Worm (Caenorhabditis elegans) whole organism, L4 larva: ENCODE measurements around the gene scl-20.

Source experiments
- T20F7.1 ChIP-seq: fragments of 200-800 bp; sonication (Bioruptor generic); optimal IDR thresholded peaks from 2 replicates; lab custom pipeline; 2018; ENCODE audit warnings: mild to moderate bottlenecking, missing genetic modification characterization, missing compliant biosample characterization
- ZK337.2 ChIP-seq: fragments of 200-800 bp; sonication (Bioruptor generic); IDR thresholded peaks from 2 replicates; pipeline ENCODE4 v1.3.6; 2022; ENCODE audit warnings: missing genetic modification reagents, missing genetic modification characterization, missing compliant biosample characterization
- aly-2 ChIP-seq: sonication (generic microtip); optimal IDR thresholded peaks from 2 replicates; lab custom pipeline; 2018; ENCODE audit warnings: missing biosample characterization, missing genetic modification characterization
- ceh-20 ChIP-seq: fragments of 200-800 bp; sonication (Bioruptor generic); IDR thresholded peaks from 2 replicates; pipeline ENCODE4 v1.3.6; 2022; ENCODE audit warnings: missing genetic modification reagents, missing genetic modification characterization, missing compliant biosample characterization
- ceh-44 ChIP-seq: fragments of 200-800 bp; sonication (Bioruptor generic); IDR thresholded peaks from 2 replicates; pipeline ENCODE4 v1.3.6; 2022; ENCODE audit warnings: missing genetic modification reagents, missing genetic modification characterization, missing compliant biosample characterization
- daf-16 ChIP-seq, 3 experiments: sonication (generic microtip); optimal IDR thresholded peaks; 2 replicates each; lab custom pipeline; 2016 to 2017; ENCODE audit warnings: missing genetic modification characterization in 3 of 3, missing genetic modification reagents in 3 of 3, mild to moderate bottlenecking in 2 of 3, missing compliant biosample characterization in 2 of 3, missing biosample characterization in 1 of 3, moderate library complexity in 1 of 3
- dmd-6 ChIP-seq: fragments of 200-800 bp; sonication (Bioruptor generic); IDR thresholded peaks from 2 replicates; pipeline ENCODE4 v1.3.6; 2022; ENCODE audit warnings: missing genetic modification reagents, missing genetic modification characterization, missing compliant biosample characterization
- dmd-9 ChIP-seq: fragments of 200-800 bp; sonication (Bioruptor generic); IDR thresholded peaks from 2 replicates; pipeline ENCODE4 v1.3.6; 2022; ENCODE audit warnings: missing genetic modification reagents, missing genetic modification characterization, missing compliant biosample characterization
- duxl-1 ChIP-seq: sonication (generic microtip); optimal IDR thresholded peaks from 2 replicates; lab custom pipeline; 2016; ENCODE audit warnings: mild to moderate bottlenecking, missing genetic modification characterization, moderate library complexity, missing compliant biosample characterization; ENCODE audit not compliant: poor library complexity
- dve-1 ChIP-seq: sonication (generic microtip); optimal IDR thresholded peaks from 2 replicates; lab custom pipeline; 2017; ENCODE audit warnings: antibody characterized with exemption, mild to moderate bottlenecking, missing genetic modification characterization, missing compliant biosample characterization; ENCODE audit not compliant: insufficient read depth
- egl-43 ChIP-seq: fragments of 200-800 bp; sonication (Bioruptor generic); IDR thresholded peaks from 2 replicates; pipeline ENCODE4 v1.3.6; 2022; ENCODE audit warnings: missing genetic modification reagents, missing genetic modification characterization, missing compliant biosample characterization
- fkh-10 ChIP-seq: fragments of 150-350 bp; optimal IDR thresholded peaks from 2 replicates; lab custom pipeline; 2014; ENCODE audit warnings: missing biosample characterization, missing genetic modification reagents, missing genetic modification characterization
- hif-1 ChIP-seq, 2 experiments: sonication (generic microtip); optimal IDR thresholded peaks; 2 replicates each; lab custom pipeline; 2016 to 2017; ENCODE audit warnings: missing compliant biosample characterization in 2 of 2, missing genetic modification characterization in 2 of 2, missing genetic modification reagents in 2 of 2, missing genotype in 2 of 2, mild to moderate bottlenecking in 1 of 2
- hlh-11 ChIP-seq: fragments of 200-800 bp; sonication (Bioruptor generic); optimal IDR thresholded peaks from 2 replicates; lab custom pipeline; 2018; ENCODE audit warnings: mild to moderate bottlenecking, missing genetic modification characterization, missing compliant biosample characterization
- hlh-30 ChIP-seq: sonication (generic microtip); optimal IDR thresholded peaks from 2 replicates; lab custom pipeline; 2017; ENCODE audit warnings: antibody characterized with exemption, mild to moderate bottlenecking, missing genetic modification characterization, missing compliant biosample characterization; ENCODE audit not compliant: insufficient read depth
- lim-7 ChIP-seq: fragments of 200-800 bp; sonication (Bioruptor generic); IDR thresholded peaks from 2 replicates; pipeline ENCODE4 v1.3.6; 2022; ENCODE audit warnings: missing genetic modification characterization, missing compliant biosample characterization
- lin-13 ChIP-seq: fragments of 150-350 bp; optimal IDR thresholded peaks from 2 replicates; lab custom pipeline; 2014; ENCODE audit warnings: missing biosample characterization, missing genetic modification reagents, missing genetic modification characterization
- lin-15B ChIP-seq: fragments of 150-350 bp; sonication (generic microtip); optimal IDR thresholded peaks from 3 replicates; lab custom pipeline; 2014; ENCODE audit warnings: missing biosample characterization, missing genetic modification characterization
- lin-38 ChIP-seq: fragments of 200-800 bp; sonication (Bioruptor generic); IDR thresholded peaks from 2 replicates; pipeline ENCODE4 v1.3.6; 2022; ENCODE audit warnings: missing genetic modification reagents, missing genetic modification characterization, missing compliant biosample characterization
- lsy-2 ChIP-seq, 2 experiments: fragments of 150-350 bp in 1 of 2; sonication (generic microtip) in 1 of 2; optimal IDR thresholded peaks; 2 replicates each; lab custom pipeline; 2014 to 2017; ENCODE audit warnings: missing biosample characterization in 2 of 2, missing genetic modification characterization in 2 of 2
- madf-9 ChIP-seq: fragments of 200-800 bp; sonication (Bioruptor generic); conservative IDR thresholded peaks from 2 replicates; pipeline ENCODE4 v1.3.6; 2022; ENCODE audit warnings: missing genetic modification reagents, missing genetic modification characterization, missing compliant biosample characterization
- mdt-29 ChIP-seq: fragments of 200-800 bp; sonication (Bioruptor generic); IDR thresholded peaks from 2 replicates; pipeline ENCODE4 v1.3.6; 2022; ENCODE audit warnings: missing genetic modification reagents, missing genetic modification characterization, missing compliant biosample characterization
- mep-1 ChIP-seq: fragments of 150-350 bp; sonication (generic microtip); optimal IDR thresholded peaks from 3 replicates; lab custom pipeline; 2014; ENCODE audit warnings: missing biosample characterization, missing genetic modification characterization
- mxl-3 ChIP-seq: fragments of 200-800 bp; sonication (Bioruptor generic); optimal IDR thresholded peaks from 2 replicates; lab custom pipeline; 2018; ENCODE audit warnings: mild to moderate bottlenecking, missing genetic modification characterization, missing compliant biosample characterization
- nhr-102 ChIP-seq: sonication (generic microtip); optimal IDR thresholded peaks from 2 replicates; lab custom pipeline; 2016; ENCODE audit warnings: mild to moderate bottlenecking, missing genetic modification characterization, moderate library complexity, missing compliant biosample characterization
- nhr-25 ChIP-seq: sonication (generic microtip); optimal IDR thresholded peaks from 2 replicates; lab custom pipeline; 2017; ENCODE audit warnings: missing genetic modification characterization, mild to moderate bottlenecking, missing compliant biosample characterization, antibody characterized with exemption, moderate library complexity, borderline replicate concordance; ENCODE audit not compliant: insufficient read depth
- nhr-28 ChIP-seq: fragments of 150-350 bp; optimal IDR thresholded peaks from 2 replicates; lab custom pipeline; 2014; ENCODE audit warnings: missing biosample characterization, missing genetic modification characterization
- nhr-48 ChIP-seq: sonication (generic microtip); optimal IDR thresholded peaks from 2 replicates; lab custom pipeline; 2016; ENCODE audit warnings: mild to moderate bottlenecking, missing genetic modification characterization, missing compliant biosample characterization
- nhr-76 ChIP-seq: fragments of 150-350 bp; optimal IDR thresholded peaks from 2 replicates; lab custom pipeline; 2014; ENCODE audit warnings: missing biosample characterization, missing genetic modification characterization
- nhr-77 ChIP-seq: fragments of 150-350 bp; optimal IDR thresholded peaks from 2 replicates; lab custom pipeline; 2014; ENCODE audit warnings: missing biosample characterization, missing genetic modification characterization
- pha-4 ChIP-seq, 2 experiments: fragments of 150-350 bp in 1 of 2; fragments of 200-800 bp in 1 of 2; sonication (Bioruptor generic) in 1 of 2; IDR thresholded peaks in 1 of 2; optimal IDR thresholded peaks in 1 of 2; 2 replicates each; pipeline versions ENCODE4 v1.3.6 to Lab custom; 2014 to 2022; ENCODE audit warnings: missing genetic modification characterization in 2 of 2, missing genetic modification reagents in 2 of 2, missing biosample characterization in 1 of 2, missing compliant biosample characterization in 1 of 2
- php-3 ChIP-seq: fragments of 200-800 bp; sonication (Bioruptor generic); IDR thresholded peaks from 2 replicates; pipeline ENCODE4 v1.3.6; 2022; ENCODE audit warnings: missing genetic modification reagents, missing genetic modification characterization, missing compliant biosample characterization
- pqm-1 ChIP-seq: sonication (generic microtip); optimal IDR thresholded peaks from 2 replicates; lab custom pipeline; 2017; ENCODE audit warnings: missing biosample characterization, missing genetic modification characterization
- rbr-2 ChIP-seq: sonication (generic microtip); optimal IDR thresholded peaks from 2 replicates; lab custom pipeline; 2016; ENCODE audit warnings: missing genotype, missing genetic modification characterization, missing compliant biosample characterization
- set-16 ChIP-seq: fragments of 200-800 bp; sonication (Bioruptor generic); IDR thresholded peaks from 2 replicates; pipeline ENCODE4 v1.3.6; 2022; ENCODE audit warnings: missing genetic modification reagents, missing genetic modification characterization, missing compliant biosample characterization
- skn-1 ChIP-seq: fragments of 150-350 bp; optimal IDR thresholded peaks from 2 replicates; lab custom pipeline; 2014; ENCODE audit warnings: missing biosample characterization, missing genetic modification characterization
- tag-97 ChIP-seq: fragments of 200-800 bp; sonication (Bioruptor generic); IDR thresholded peaks from 2 replicates; pipeline ENCODE4 v1.3.6; 2022; ENCODE audit warnings: missing genetic modification characterization, missing compliant biosample characterization
- tra-1 ChIP-seq: fragments of 200-800 bp; sonication (Bioruptor generic); IDR thresholded peaks from 2 replicates; pipeline ENCODE4 v1.3.6; 2022; ENCODE audit warnings: missing genetic modification reagents, missing genetic modification characterization, missing compliant biosample characterization
- unc-130 ChIP-seq: sonication (generic microtip); optimal IDR thresholded peaks from 2 replicates; lab custom pipeline; 2016; ENCODE audit warnings: missing genetic modification reagents, missing genetic modification characterization, missing compliant biosample characterization
- zag-1 ChIP-seq: fragments of 150-350 bp; optimal IDR thresholded peaks from 2 replicates; lab custom pipeline; 2014; ENCODE audit warnings: missing biosample characterization, missing genetic modification characterization
- zip-11 ChIP-seq: fragments of 200-800 bp; sonication (Bioruptor generic); IDR thresholded peaks from 2 replicates; pipeline ENCODE4 v1.3.6; 2022; ENCODE audit warnings: missing genetic modification characterization, missing compliant biosample characterization

Gene scl-20

DNA sequence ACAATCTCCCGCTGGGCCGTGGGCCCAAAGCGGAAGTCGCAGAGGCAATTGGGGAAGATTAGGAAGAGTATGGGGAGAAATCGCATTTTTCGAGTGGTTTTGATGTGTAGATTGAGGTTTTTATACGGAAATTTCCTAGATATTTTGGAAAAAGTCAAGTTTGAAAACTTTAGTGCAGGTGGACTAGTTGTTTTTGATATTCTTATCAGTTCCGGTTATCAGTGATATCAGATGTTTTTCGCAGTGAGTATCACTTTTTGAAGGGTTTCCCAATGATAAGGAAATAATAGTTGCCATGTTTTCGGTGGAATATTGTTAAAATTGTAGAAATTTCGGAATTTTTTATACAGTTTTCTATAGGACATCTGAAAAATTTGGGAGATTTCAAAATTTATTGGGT lies at the start of gene scl-20:
scl-20 (minus strand) TSS at position 101 of the 400 bp plus-strand sequence.
- TF ChIP-seq dmd-6 (GFP tag; lab: Robert Waterston, UW): no peak
- TF ChIP-seq madf-9 (GFP tag; lab: Robert Waterston, UW): no peak
- no peak for TF ChIP-seq dmd-9 (GFP tag; lab: Robert Waterston, UW)
- no peak for TF ChIP-seq hif-1 (tag; optimal IDR thresholded peaks at IDR 0.05; lab: Kevin White, UChicago)
- TF ChIP-seq lim-7: no peak
- TF ChIP-seq ceh-44 (GFP tag; lab: Robert Waterston, UW): no peak
- no peak for TF ChIP-seq ceh-20 (GFP tag; lab: Robert Waterston, UW)
- TF ChIP-seq tag-97: no peak
- no peak for TF ChIP-seq hlh-11
- TF ChIP-seq egl-43 (GFP tag; lab: Robert Waterston, UW): no peak
- TF ChIP-seq rbr-2 (tag; lab: Kevin White, UChicago): no peak
- no peak for TF ChIP-seq lin-15B (tag; lab: Kevin White, UChicago)
- no peak for TF ChIP-seq aly-2
- TF ChIP-seq nhr-102 (tag; lab: Kevin White, UChicago): no peak

DNA sequence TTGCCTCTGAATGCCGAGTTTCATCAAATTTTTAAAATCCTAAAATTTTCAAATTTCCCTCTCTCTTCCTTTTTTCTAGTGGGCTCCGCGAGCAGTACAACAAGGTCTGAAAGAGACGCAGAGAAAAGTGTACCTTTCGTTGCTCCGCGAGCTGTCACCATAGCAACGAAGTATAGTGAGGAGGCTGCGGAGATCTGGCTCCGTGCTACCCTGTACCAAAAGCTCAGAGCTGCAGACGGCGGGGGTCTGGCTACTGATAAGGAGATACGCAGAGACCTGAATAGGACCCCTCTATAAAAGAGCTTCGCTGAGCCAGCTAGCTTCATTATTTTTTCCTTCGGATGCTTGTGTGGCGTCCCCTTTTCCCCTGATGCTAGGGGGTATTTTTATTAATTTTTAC lies 49.2 kb upstream of the scl-20 start, which contains the start of gene Y17D7B.10:
Y17D7B.10 (plus strand) TSS at position 243 of the 400 bp plus-strand sequence.
- TF ChIP-seq set-16: 0 out of 2 replicates have a peak, but pooled peaks have one; percentile 9
- TF ChIP-seq lin-15B (tag; lab: Kevin White, UChicago): no peak
- no peak for TF ChIP-seq nhr-77 (tag; lab: Kevin White, UChicago)

DNA sequence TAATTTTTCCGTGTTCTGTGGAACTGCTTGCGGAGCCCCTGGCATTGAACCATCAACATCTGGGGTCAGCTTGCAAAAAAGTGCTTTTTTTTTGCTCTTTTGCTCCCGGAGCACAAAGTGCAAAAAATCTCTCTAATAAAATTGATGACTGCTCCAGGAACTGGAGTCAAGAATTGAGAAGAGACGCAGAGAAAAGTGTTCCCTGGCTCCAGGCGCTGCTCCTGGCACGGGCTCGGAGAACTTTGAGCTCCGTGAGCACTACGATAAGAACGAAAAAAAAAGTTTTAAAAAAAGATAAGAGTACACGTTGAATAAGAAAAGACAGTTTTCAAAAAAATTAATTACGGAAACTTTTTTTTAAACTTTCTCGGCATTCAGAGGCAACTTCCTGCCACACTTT lies 48.5 kb upstream of the scl-20 start:
- TF ChIP-seq T20F7.1: no peak
- peak; percentile 40; the same call in 1 of the 2 replicates for TF ChIP-seq php-3 (GFP tag; lab: Robert Waterston, UW)
- peak; percentile 3 for TF ChIP-seq hlh-30 (tag; lab: Kevin White, UChicago)
- TF ChIP-seq fkh-10: no peak
- peak; percentile 92 for TF ChIP-seq duxl-1 (tag; lab: Kevin White, UChicago)
- 0 out of 2 replicates have a peak, but pooled peaks have one; percentile 20 for TF ChIP-seq ceh-20 (GFP tag; lab: Robert Waterston, UW)
- peak; percentile 77 for TF ChIP-seq dve-1 (tag; lab: Kevin White, UChicago)
- peak; percentile 71 for TF ChIP-seq nhr-28 (tag; lab: Kevin White, UChicago)
- peak; percentile 4 for TF ChIP-seq nhr-48 (tag; lab: Kevin White, UChicago)
- peak; percentile 87 for TF ChIP-seq dmd-6 (GFP tag; lab: Robert Waterston, UW)
- TF ChIP-seq lsy-2 (tag; optimal IDR thresholded peaks at IDR 0.05; lab: Kevin White, UChicago): peak in 1 of 2 experiments; percentile 40
- TF ChIP-seq mep-1 (tag; lab: Kevin White, UChicago): peak; percentile 25
- TF ChIP-seq hlh-11: peak; percentile 79
- TF ChIP-seq nhr-77 (tag; lab: Kevin White, UChicago): peak; percentile 2
- TF ChIP-seq daf-16 (GFP tag; optimal IDR thresholded peaks at IDR 0.05; lab: Kevin White, UChicago): peak in 1 of 2 experiments; percentile 8
- peak; percentile 57 for TF ChIP-seq daf-16 (tag; optimal IDR thresholded peaks at IDR 0.05; lab: Kevin White, UChicago)
- peak; percentile 58 for TF ChIP-seq pqm-1 (tag; lab: Kevin White, UChicago)
- no peak for TF ChIP-seq mxl-3 (GFP tag; lab: Kevin White, UChicago)
- TF ChIP-seq set-16: peak; percentile 39; the same call in 1 of the 2 replicates
- no peak for TF ChIP-seq mdt-29

DNA sequence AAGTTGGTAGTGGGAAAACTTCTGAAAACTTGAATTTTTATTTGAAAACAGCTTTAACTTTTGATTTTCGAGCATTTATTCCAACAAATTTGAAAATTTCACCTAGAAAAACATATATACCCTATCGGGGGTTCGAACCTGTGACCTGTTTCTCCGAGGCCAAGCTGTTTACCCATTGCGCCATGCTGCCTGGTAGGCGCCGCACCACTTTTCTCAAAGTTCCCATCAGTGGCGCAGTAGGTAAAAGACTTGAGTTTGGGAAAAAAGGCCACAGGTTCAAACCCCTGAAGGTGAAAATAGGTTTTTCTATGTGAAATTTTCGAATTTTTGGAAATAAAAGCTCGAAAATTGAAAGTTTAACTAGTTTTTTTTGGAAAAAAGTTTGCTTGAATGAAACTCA lies 46.3 kb upstream of the scl-20 start:
- TF ChIP-seq nhr-77 (tag; lab: Kevin White, UChicago) (no peak), fkh-10 (no peak), lsy-2 (tag; optimal IDR thresholded peaks at IDR 0.05; lab: Kevin White, UChicago) (no peak), pha-4 (GFP tag; IDR thresholded peaks at IDR 0.05; lab: Robert Waterston, UW) (0 out of 2 replicates have a peak, but pooled peaks have one; percentile 31), pha-4 (tag; optimal IDR thresholded peaks at IDR 0.05; lab: Kevin White, UChicago) (no peak), zip-11 (GFP tag; lab: Robert Waterston, UW) (no peak), pqm-1 (tag; lab: Kevin White, UChicago) (no peak), egl-43 (GFP tag; lab: Robert Waterston, UW) (0 out of 2 replicates have a peak, but pooled peaks have one; percentile 17), lin-13 (GFP tag; lab: Kevin White, UChicago) (peak; percentile 49), nhr-76 (tag; lab: Kevin White, UChicago) (no peak), lin-38 (0 out of 2 replicates have a peak, but pooled peaks have one; percentile 12), set-16 (no peak), skn-1 (tag; lab: Kevin White, UChicago) (no peak), daf-16 (GFP tag; optimal IDR thresholded peaks at IDR 0.05; lab: Kevin White, UChicago) (no peak), daf-16 (tag; optimal IDR thresholded peaks at IDR 0.05; lab: Kevin White, UChicago) (no peak), unc-130 (GFP tag; lab: Kevin White, UChicago) (no peak), ZK337.2 (GFP tag; lab: Robert Waterston, UW) (no peak), nhr-48 (tag; lab: Kevin White, UChicago) (no peak), aly-2 (no peak), nhr-25 (tag; lab: Kevin White, UChicago) (no peak), tra-1 (GFP tag; lab: Robert Waterston, UW) (0 out of 2 replicates have a peak, but pooled peaks have one; percentile 15), zag-1 (tag; lab: Kevin White, UChicago) (no peak)
